Worm (Caenorhabditis elegans): ENCODE results near the gene rpl-43.

- TF ChIP-seq unc-62 (GFP tag; optimal IDR thresholded peaks at IDR 0.05): no peak
- TF ChIP-seq efl-1 (GFP tag; optimal IDR thresholded peaks at IDR 0.05): no peak
- TF ChIP-seq F10E7.11 (tag; optimal IDR thresholded peaks at IDR 0.05): no peak
- TF ChIP-seq snpc-4 (GFP tag; optimal IDR thresholded peaks at IDR 0.05): no peak
- no peak for TF ChIP-seq snpc-4 (tag; optimal IDR thresholded peaks at IDR 0.05)
- no peak for TF ChIP-seq cebp-2 (GFP tag; IDR thresholded peaks at IDR 0.05)
- no peak for TF ChIP-seq let-526 (GFP tag; IDR thresholded peaks at IDR 0.05)
- TF ChIP-seq bed-2 (GFP tag; IDR thresholded peaks at IDR 0.05): no peak
- TF ChIP-seq ceh-91 (GFP tag; IDR thresholded peaks at IDR 0.05): no peak
- no peak for TF ChIP-seq lir-1 (GFP tag; conservative IDR thresholded peaks at IDR 0.05)
- TF ChIP-seq repo-1 (tag; optimal IDR thresholded peaks at IDR 0.05): no peak
- no peak for TF ChIP-seq ama-1 (optimal IDR thresholded peaks at IDR 0.05)
- no peak for TF ChIP-seq ama-1 (GFP tag; optimal IDR thresholded peaks at IDR 0.05)
- no peak for TF ChIP-seq mel-28 (tag; optimal IDR thresholded peaks at IDR 0.05; ENCODE audit: borderline replicate concordance)
Measured at ce11 chrII:14176642-14177041, 21.5 kb downstream of the rpl-43 start.
